Fruit fly (Drosophila melanogaster): ENCODE data around the gene CG4789.
A peak's percentile ranks its signal among the peaks of the same experiment; 100 is the strongest.

Gene CG4789

DNA sequence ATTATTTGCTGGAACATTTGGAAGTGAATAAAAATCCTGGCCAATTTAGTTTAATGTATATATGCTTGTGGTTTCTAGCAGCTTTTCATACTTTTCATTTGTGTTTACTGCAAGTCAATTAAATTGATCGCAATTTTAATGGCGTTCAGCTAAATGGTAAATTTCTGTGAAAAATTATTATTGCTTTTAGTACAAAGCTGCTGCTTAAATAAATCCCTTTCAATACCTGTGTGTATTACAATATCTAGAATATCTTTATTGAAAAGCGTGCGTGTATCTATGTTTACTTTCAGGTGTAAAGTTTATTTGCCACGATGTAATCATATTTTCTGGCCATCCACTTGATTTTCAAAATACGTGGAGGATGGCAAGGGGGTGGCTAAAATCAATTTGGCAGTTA, 5.0 kb downstream of the CG4789 start, which contains the start of gene ppk28 (continued):
- TF ChIP-seq Abd-B (GFP tag; optimal IDR thresholded peaks at IDR 0.05) (no peak), CG4730 (GFP tag; IDR thresholded peaks at IDR 0.05) (no peak), kni (GFP tag; optimal IDR thresholded peaks at IDR 0.05) (no peak), lbe (GFP tag; optimal IDR thresholded peaks at IDR 0.05) (no peak), CG31224 (GFP tag; IDR thresholded peaks at IDR 0.05) (no peak)

DNA sequence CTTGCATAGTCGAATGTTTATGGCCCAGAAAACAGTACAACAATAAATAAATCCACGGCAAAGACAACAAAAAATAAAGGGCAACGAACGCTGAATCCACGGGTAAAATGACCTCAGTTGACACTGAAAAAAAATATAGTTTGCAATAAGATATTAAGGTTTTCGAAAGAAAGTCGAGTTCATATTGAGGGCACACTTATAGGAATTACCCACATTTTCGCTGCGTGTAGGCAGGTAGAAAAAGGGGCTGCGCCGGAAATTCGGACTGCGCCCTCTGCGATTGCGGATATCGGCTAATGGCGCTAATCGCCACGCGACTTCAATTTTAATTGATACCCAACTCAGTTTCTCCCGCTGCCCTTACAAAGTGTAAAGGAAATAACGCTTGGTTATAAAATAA, 7.9 kb downstream of the CG4789 start:
- TF ChIP-seq crol (GFP tag; IDR thresholded peaks at IDR 0.05), result no peak
- TF ChIP-seq Oaz (GFP tag; IDR thresholded peaks at IDR 0.05), result no peak
- TF ChIP-seq Dbx (GFP tag; IDR thresholded peaks at IDR 0.05), result no peak
- TF ChIP-seq CG4360 (GFP tag; IDR thresholded peaks at IDR 0.05), result no peak
- TF ChIP-seq Optix (GFP tag; IDR thresholded peaks at IDR 0.05), result 0 out of 3 replicates have a peak, but pooled peaks have one; percentile 40
- TF ChIP-seq Dek (tag; optimal IDR thresholded peaks at IDR 0.05), result no peak
- no peak for TF ChIP-seq p53 (GFP tag; optimal IDR thresholded peaks at IDR 0.05)
- TF ChIP-seq CG15269 (tag; optimal IDR thresholded peaks at IDR 0.05), result no peak
- TF ChIP-seq NFAT (GFP tag; IDR thresholded peaks at IDR 0.05), result no peak
- TF ChIP-seq CG32772 (GFP tag; IDR thresholded peaks at IDR 0.05), result no peak
- TF ChIP-seq CG17568 (GFP tag; optimal IDR thresholded peaks at IDR 0.05), result no peak
- TF ChIP-seq jumu (GFP tag; optimal IDR thresholded peaks at IDR 0.05), result no peak
- TF ChIP-seq Awh (GFP tag; IDR thresholded peaks at IDR 0.05), result no peak
- no peak for TF ChIP-seq bigmax (GFP tag; optimal IDR thresholded peaks at IDR 0.05)
- TF ChIP-seq B-H2 (GFP tag; optimal IDR thresholded peaks at IDR 0.05), result no peak
- TF ChIP-seq pfk (GFP tag; optimal IDR thresholded peaks at IDR 0.05), result no peak
- no peak for TF ChIP-seq CG33213 (GFP tag; optimal IDR thresholded peaks at IDR 0.05)
- no peak for TF ChIP-seq pita (GFP tag; optimal IDR thresholded peaks at IDR 0.05)
- TF ChIP-seq MBD-R2 (GFP tag; IDR thresholded peaks at IDR 0.05), result no peak
- no peak for TF ChIP-seq Drgx (GFP tag; IDR thresholded peaks at IDR 0.05)
- no peak for TF ChIP-seq CG9609 (GFP tag; optimal IDR thresholded peaks at IDR 0.05)
- TF ChIP-seq ttk (GFP tag; IDR thresholded peaks at IDR 0.05), result no peak
- TF ChIP-seq knrl (GFP tag; IDR thresholded peaks at IDR 0.05; ENCODE audit: partially characterized antibody), result no peak
- TF ChIP-seq CG7372 (GFP tag; IDR thresholded peaks at IDR 0.05), result no peak
- TF ChIP-seq CG4854 (GFP tag; optimal IDR thresholded peaks at IDR 0.05), result no peak
- no peak for TF ChIP-seq Ssrp (tag; optimal IDR thresholded peaks at IDR 0.05)
- no peak for TF ChIP-seq CG8765 (GFP tag; IDR thresholded peaks at IDR 0.05)
- no peak for TF ChIP-seq CG3065 (GFP tag; optimal IDR thresholded peaks at IDR 0.05)
- no peak for TF ChIP-seq CG15073 (GFP tag; optimal IDR thresholded peaks at IDR 0.05)
- no peak for TF ChIP-seq tx (GFP tag; optimal IDR thresholded peaks at IDR 0.05)
- TF ChIP-seq rib (GFP tag; IDR thresholded peaks at IDR 0.05), result no peak
- TF ChIP-seq ranshi (GFP tag; IDR thresholded peaks at IDR 0.05), result no peak
- TF ChIP-seq dm (GFP tag; optimal IDR thresholded peaks at IDR 0.05), result no peak
- no peak for TF ChIP-seq chm (GFP tag; IDR thresholded peaks at IDR 0.05)
- peak; percentile 70 for TF ChIP-seq Ets65A (GFP tag)
- TF ChIP-seq Sry-δ (GFP tag; optimal IDR thresholded peaks at IDR 0.05), result no peak
- TF ChIP-seq gfzf (GFP tag; optimal IDR thresholded peaks at IDR 0.05), result no peak
- TF ChIP-seq stwl (tag; optimal IDR thresholded peaks at IDR 0.05), result no peak
- TF ChIP-seq cas (GFP tag; IDR thresholded peaks at IDR 0.05), result no peak
- no peak for TF ChIP-seq ac (GFP tag; optimal IDR thresholded peaks at IDR 0.05)
- TF ChIP-seq Nf-YA (GFP tag; IDR thresholded peaks at IDR 0.05), result no peak
- TF ChIP-seq CG7556 (GFP tag; optimal IDR thresholded peaks at IDR 0.05), result peak; percentile 8
- peak; percentile 42 for TF ChIP-seq cad (GFP tag; optimal IDR thresholded peaks at IDR 0.05)
- no peak for TF ChIP-seq CG3726 (GFP tag; IDR thresholded peaks at IDR 0.05)
- no peak for TF ChIP-seq CG30431 (GFP tag; optimal IDR thresholded peaks at IDR 0.05)
- TF ChIP-seq CG5953 (GFP tag; IDR thresholded peaks at IDR 0.05), result no peak
- no peak for TF ChIP-seq Gsc (GFP tag; IDR thresholded peaks at IDR 0.05)
- 0 out of 3 replicates have a peak, but pooled peaks have one; percentile 19 for TF ChIP-seq dysf (GFP tag; IDR thresholded peaks at IDR 0.05)

All from whole organism, embryonic.